Worm (Caenorhabditis elegans) whole organism, young adult: Measurements from ENCODE around the gene srsx-34.

Source experiments
- D2030.7 ChIP-seq: fragments of 200-800 bp; sonication (Bioruptor generic); IDR thresholded peaks from 2 replicates; pipeline ENCODE4 v1.3.6; 2022; ENCODE audit warnings: missing genetic modification reagents, missing genetic modification characterization, missing compliant biosample characterization
- F23B12.7 ChIP-seq: sonication (generic microtip); optimal IDR thresholded peaks from 2 replicates; lab custom pipeline; 2017; ENCODE audit warnings: missing genetic modification characterization, mild to moderate bottlenecking, missing compliant biosample characterization, antibody characterized with exemption, moderate library complexity; ENCODE audit not compliant: insufficient read depth
- cebp-2 ChIP-seq: fragments of 200-800 bp; sonication (Bioruptor generic); IDR thresholded peaks from 2 replicates; pipeline ENCODE4 v1.3.6; 2022; ENCODE audit warnings: missing genetic modification characterization, missing compliant biosample characterization
- lin-26 ChIP-seq: fragments of 200-800 bp; sonication (Bioruptor generic); IDR thresholded peaks from 2 replicates; pipeline ENCODE4 v1.3.6; 2022; ENCODE audit warnings: missing genetic modification reagents, missing genetic modification characterization, missing compliant biosample characterization
- madf-10 ChIP-seq: sonication (generic microtip); optimal IDR thresholded peaks from 2 replicates; lab custom pipeline; 2016; ENCODE audit warnings: mild to moderate bottlenecking, missing genetic modification characterization, missing compliant biosample characterization
- mcd-1 ChIP-seq: fragments of 200-800 bp; sonication (Bioruptor generic); IDR thresholded peaks from 2 replicates; pipeline ENCODE4 v1.3.6; 2022; ENCODE audit warnings: missing genetic modification reagents, missing genetic modification characterization, missing compliant biosample characterization
- nfyb-1 ChIP-seq: fragments of 200-800 bp; sonication (Bioruptor generic); IDR thresholded peaks from 2 replicates; pipeline ENCODE4 v1.3.6; 2022; ENCODE audit warnings: missing genetic modification reagents, missing genetic modification characterization, missing compliant biosample characterization
- pha-4 ChIP-seq: fragments of 150-350 bp; sonication (generic microtip); optimal IDR thresholded peaks from 2 replicates; lab custom pipeline; 2014; ENCODE audit warnings: missing biosample characterization, missing genetic modification reagents, missing genetic modification characterization
- rcor-1 ChIP-seq: fragments of 200-800 bp; sonication (Bioruptor generic); IDR thresholded peaks from 2 replicates; pipeline ENCODE4 v1.3.6; 2022; ENCODE audit warnings: missing genetic modification reagents, missing genetic modification characterization, missing compliant biosample characterization
- unc-62 ChIP-seq: fragments of 150-350 bp; optimal IDR thresholded peaks from 2 replicates; lab custom pipeline; 2014; ENCODE audit warnings: missing biosample characterization, missing genetic modification reagents, missing genetic modification characterization
- zim-3 ChIP-seq: sonication (generic microtip); optimal IDR thresholded peaks from 2 replicates; lab custom pipeline; 2017; ENCODE audit warnings: mild to moderate bottlenecking, missing genetic modification characterization, moderate library complexity, missing compliant biosample characterization
- ztf-26 ChIP-seq: sonication (generic microtip); optimal IDR thresholded peaks from 2 replicates; lab custom pipeline; 2017; ENCODE audit warnings: missing genetic modification characterization, missing compliant biosample characterization

DNA sequence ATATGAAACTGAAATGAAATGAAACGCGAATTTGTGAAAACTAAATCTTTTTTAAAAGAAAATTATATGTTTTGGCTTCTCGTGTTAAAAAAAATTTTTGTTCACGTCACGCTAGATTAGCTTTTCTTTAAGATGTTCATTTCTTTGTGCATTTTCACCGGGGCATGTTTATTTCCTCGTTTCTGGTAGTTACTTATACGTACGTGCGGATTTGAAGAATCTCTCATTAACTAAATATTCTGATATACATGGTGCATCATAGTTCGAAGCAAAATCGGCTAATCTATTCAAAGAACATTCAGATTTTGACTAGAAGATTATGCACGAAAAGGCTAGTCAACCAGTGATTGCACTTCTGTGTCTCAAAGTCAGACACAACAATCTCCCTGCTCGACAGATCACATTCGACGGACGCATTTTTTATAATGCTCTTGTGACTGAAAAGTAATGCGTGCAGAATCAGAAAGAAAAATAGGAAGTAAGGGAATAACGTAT is 11.8 kb downstream of the srsx-34 start, which contains the start of gene C25E10.17:
- no peak for TF ChIP-seq madf-10
- TF ChIP-seq F23B12.7 (tag; lab: Kevin White, UChicago): no peak
- TF ChIP-seq lin-26 (GFP tag; lab: Robert Waterston, UW): no peak
- no peak for TF ChIP-seq mcd-1 (GFP tag; lab: Robert Waterston, UW)
- no peak for TF ChIP-seq D2030.7
- no peak for TF ChIP-seq pha-4 (tag; lab: Kevin White, UChicago)
- no peak for TF ChIP-seq nfyb-1 (GFP tag; lab: Robert Waterston, UW)
- no peak for TF ChIP-seq unc-62 (GFP tag; lab: Kevin White, UChicago)
- TF ChIP-seq rcor-1 (GFP tag; lab: Robert Waterston, UW): no peak
- TF ChIP-seq zim-3 (tag; lab: Kevin White, UChicago): no peak
- no peak for TF ChIP-seq ztf-26 (tag; lab: Kevin White, UChicago)
- no peak for TF ChIP-seq cebp-2 (GFP tag; lab: Robert Waterston, UW)
